Worm (Caenorhabditis elegans) whole organism, L3 larva: ENCODE measurements around the gene W06B4.1.

Experiments used
- R02D3.7 ChIP-seq: fragments of 150-350 bp; optimal IDR thresholded peaks from 2 replicates; lab custom pipeline; 2014; ENCODE audit warnings: missing biosample characterization, missing genetic modification characterization
- ZK546.5 ChIP-seq: sonication (generic microtip); optimal IDR thresholded peaks from 2 replicates; lab custom pipeline; 2017; ENCODE audit warnings: missing biosample characterization, missing genetic modification characterization
- ama-1 ChIP-seq: fragments of 150-350 bp; optimal IDR thresholded peaks from 2 replicates; lab custom pipeline; 2018
- ceh-16 ChIP-seq: sonication (generic microtip); optimal IDR thresholded peaks from 2 replicates; lab custom pipeline; 2017; ENCODE audit warnings: missing biosample characterization, missing genetic modification characterization
- ceh-28 ChIP-seq: fragments of 150-350 bp; optimal IDR thresholded peaks from 2 replicates; lab custom pipeline; 2014; ENCODE audit warnings: missing biosample characterization, missing genetic modification reagents, missing genetic modification characterization
- ceh-82 ChIP-seq: fragments of 150-350 bp; optimal IDR thresholded peaks from 2 replicates; lab custom pipeline; 2014; ENCODE audit warnings: missing biosample characterization, missing genetic modification characterization
- ceh-9 ChIP-seq: sonication (generic microtip); optimal IDR thresholded peaks from 2 replicates; lab custom pipeline; 2018; ENCODE audit warnings: missing biosample characterization, missing genetic modification characterization
- daf-12 ChIP-seq: fragments of 150-350 bp; optimal IDR thresholded peaks from 2 replicates; lab custom pipeline; 2014; ENCODE audit warnings: missing biosample characterization, missing genetic modification reagents, missing genetic modification characterization
- egl-5 ChIP-seq: fragments of 150-350 bp; optimal IDR thresholded peaks from 2 replicates; lab custom pipeline; 2017; ENCODE audit warnings: missing biosample characterization, missing genetic modification reagents, missing genetic modification characterization, inconsistent platforms
- elt-1 ChIP-seq: fragments of 150-350 bp; optimal IDR thresholded peaks from 2 replicates; lab custom pipeline; 2014; ENCODE audit warnings: missing biosample characterization, missing genetic modification characterization
- elt-3 ChIP-seq, 3 experiments: fragments of 150-350 bp in 1 of 3; sonication (generic microtip) in 2 of 3; optimal IDR thresholded peaks; 2 replicates in 2 of 3; 4 replicates in 1 of 3; lab custom pipeline; 2014 to 2017; ENCODE audit warnings: missing biosample characterization in 3 of 3, missing genetic modification characterization in 3 of 3
- eor-1 ChIP-seq, 2 experiments: fragments of 150-350 bp; optimal IDR thresholded peaks; 2 replicates each; lab custom pipeline; 2014 to 2018; ENCODE audit warnings: missing biosample characterization in 2 of 2, missing genetic modification characterization in 2 of 2
- fkh-2 ChIP-seq: fragments of 150-350 bp; optimal IDR thresholded peaks from 2 replicates; lab custom pipeline; 2014; ENCODE audit warnings: missing biosample characterization, missing genetic modification reagents, missing genetic modification characterization
- fos-1 ChIP-seq: fragments of 150-350 bp; optimal IDR thresholded peaks from 2 replicates; lab custom pipeline; 2014; ENCODE audit warnings: missing biosample characterization, missing genetic modification characterization
- hmg-11 ChIP-seq: sonication (generic microtip); optimal IDR thresholded peaks from 2 replicates; lab custom pipeline; 2016; ENCODE audit warnings: missing genetic modification characterization, missing compliant biosample characterization
- lin-15B ChIP-seq: fragments of 150-350 bp; optimal IDR thresholded peaks from 2 replicates; lab custom pipeline; 2014; ENCODE audit warnings: missing biosample characterization, missing genetic modification characterization
- mdl-1 ChIP-seq: fragments of 150-350 bp; optimal IDR thresholded peaks from 2 replicates; lab custom pipeline; 2014; ENCODE audit warnings: missing biosample characterization, missing genetic modification characterization
- mml-1 ChIP-seq: fragments of 150-350 bp; sonication (generic microtip); optimal IDR thresholded peaks from 3 replicates; lab custom pipeline; 2014; ENCODE audit warnings: missing biosample characterization, missing genetic modification characterization
- nfya-1 ChIP-seq: sonication (generic microtip); optimal IDR thresholded peaks from 2 replicates; lab custom pipeline; 2017; ENCODE audit warnings: missing genetic modification characterization, mild to moderate bottlenecking, missing compliant biosample characterization, antibody characterized with exemption, moderate library complexity; ENCODE audit not compliant: insufficient read depth
- nhr-12 ChIP-seq: fragments of 150-350 bp; optimal IDR thresholded peaks from 2 replicates; lab custom pipeline; 2014; ENCODE audit warnings: missing biosample characterization, missing genetic modification characterization
- nhr-23 ChIP-seq: fragments of 150-350 bp; optimal IDR thresholded peaks from 2 replicates; lab custom pipeline; 2014; ENCODE audit warnings: missing biosample characterization, missing genetic modification reagents, missing genetic modification characterization
- nhr-25 ChIP-seq: sonication (generic microtip); optimal IDR thresholded peaks from 2 replicates; lab custom pipeline; 2017; ENCODE audit warnings: missing biosample characterization, missing genetic modification characterization
- nhr-28 ChIP-seq: fragments of 150-350 bp; optimal IDR thresholded peaks from 2 replicates; lab custom pipeline; 2014; ENCODE audit warnings: missing biosample characterization, missing genetic modification characterization
- nhr-76 ChIP-seq: fragments of 150-350 bp; sonication (generic microtip); optimal IDR thresholded peaks from 5 replicates; lab custom pipeline; 2014; ENCODE audit warnings: missing biosample characterization, missing genetic modification characterization
- nhr-77 ChIP-seq: fragments of 150-350 bp; optimal IDR thresholded peaks from 2 replicates; lab custom pipeline; 2014; ENCODE audit warnings: missing biosample characterization, missing genetic modification characterization
- pha-4 ChIP-seq: fragments of 150-350 bp; optimal IDR thresholded peaks from 2 replicates; lab custom pipeline; 2014; ENCODE audit warnings: missing biosample characterization, missing genetic modification reagents, missing genetic modification characterization
- pqm-1 ChIP-seq: fragments of 150-350 bp; optimal IDR thresholded peaks from 2 replicates; lab custom pipeline; 2017; ENCODE audit warnings: missing biosample characterization, missing genetic modification characterization, inconsistent platforms
- sea-2 ChIP-seq: fragments of 150-350 bp; sonication (generic microtip); optimal IDR thresholded peaks from 4 replicates; lab custom pipeline; 2014; ENCODE audit warnings: missing biosample characterization, missing genetic modification reagents, missing genetic modification characterization
- skn-1 ChIP-seq: fragments of 150-350 bp; optimal IDR thresholded peaks from 2 replicates; lab custom pipeline; 2014; ENCODE audit warnings: missing biosample characterization, missing genetic modification characterization
- tbx-2 ChIP-seq: sonication (generic microtip); optimal IDR thresholded peaks from 2 replicates; lab custom pipeline; 2016; ENCODE audit warnings: mild to moderate bottlenecking, missing genetic modification characterization, missing compliant biosample characterization
- unc-39 ChIP-seq: sonication (generic microtip); optimal IDR thresholded peaks from 4 replicates; lab custom pipeline; 2017; ENCODE audit warnings: missing biosample characterization, missing genetic modification characterization
- zag-1 ChIP-seq: fragments of 150-350 bp; optimal IDR thresholded peaks from 2 replicates; lab custom pipeline; 2014; ENCODE audit warnings: missing biosample characterization, missing genetic modification characterization
- ztf-11 ChIP-seq: fragments of 150-350 bp; optimal IDR thresholded peaks from 2 replicates; lab custom pipeline; 2014; ENCODE audit warnings: missing biosample characterization, missing genetic modification characterization
- ztf-4 ChIP-seq: fragments of 150-350 bp; optimal IDR thresholded peaks from 2 replicates; lab custom pipeline; 2014; ENCODE audit warnings: missing biosample characterization, missing genetic modification characterization

W06B4.1 gene

DNA sequence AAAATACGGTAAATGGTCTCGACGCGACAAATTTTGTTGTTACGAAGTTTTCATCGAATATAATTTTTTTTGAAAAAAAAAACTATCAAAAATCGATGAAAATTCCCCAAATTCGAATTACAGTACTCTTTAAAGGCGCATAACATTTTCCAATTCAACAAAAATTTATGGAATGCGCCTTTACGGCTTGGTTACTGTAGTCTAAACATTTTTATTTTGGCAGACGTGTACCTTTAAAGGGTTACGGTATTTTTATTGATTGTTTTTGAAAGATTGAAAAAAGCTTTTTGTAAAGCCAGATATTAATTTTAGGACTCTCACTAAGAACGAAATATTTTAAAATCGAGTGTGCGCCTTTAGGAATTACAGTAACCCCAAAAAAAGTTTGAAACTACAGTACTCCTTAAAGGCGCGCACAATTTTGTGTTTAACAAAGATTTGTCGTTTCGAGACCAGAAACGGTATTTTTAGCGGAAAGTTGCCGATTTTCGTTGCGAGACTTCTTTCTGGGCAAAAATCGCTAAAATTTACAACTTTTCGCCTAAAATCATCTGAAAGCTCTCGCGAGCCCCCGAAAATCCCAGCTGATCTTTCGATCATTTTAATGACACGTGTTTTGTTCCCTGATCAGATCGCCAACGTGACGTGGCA, 2.7 kb downstream of the W06B4.1 start:
- TF ChIP-seq ztf-11 (tag; lab: Kevin White, UChicago) (no peak), tbx-2 (tag; lab: Kevin White, UChicago) (no peak), pqm-1 (tag; lab: Kevin White, UChicago) (no peak), R02D3.7 (tag; lab: Kevin White, UChicago) (no peak), elt-1 (no peak), egl-5 (tag; lab: Kevin White, UChicago) (no peak), zag-1 (tag; lab: Kevin White, UChicago) (no peak), hmg-11 (tag; lab: Kevin White, UChicago) (no peak), ceh-28 (tag; lab: Kevin White, UChicago) (no peak), nhr-76 (tag; lab: Kevin White, UChicago) (no peak)

- TF ChIP-seq ceh-9 (tag; lab: Kevin White, UChicago) (no peak), ceh-82 (tag; lab: Kevin White, UChicago) (no peak), skn-1 (tag; lab: Kevin White, UChicago) (no peak), ceh-16 (no peak), ZK546.5 (tag; lab: Kevin White, UChicago) (no peak), nhr-12 (no peak), eor-1 (tag; optimal IDR thresholded peaks at IDR 0.05; lab: Kevin White, UChicago) (no peak), R02D3.7 (tag; lab: Kevin White, UChicago) (no peak), ceh-28 (tag; lab: Kevin White, UChicago) (no peak), tbx-2 (tag; lab: Kevin White, UChicago) (no peak), ztf-4 (no peak)
- TF ChIP-seq, all 47 proteins: peak for 0
Measured at ce11 chrII:4478303-4478702, 6.9 kb downstream of the W06B4.1 start, which contains the start of gene T05C1.1. Gene T05C1.1 (plus strand): TSS chrII:4478603.

DNA sequence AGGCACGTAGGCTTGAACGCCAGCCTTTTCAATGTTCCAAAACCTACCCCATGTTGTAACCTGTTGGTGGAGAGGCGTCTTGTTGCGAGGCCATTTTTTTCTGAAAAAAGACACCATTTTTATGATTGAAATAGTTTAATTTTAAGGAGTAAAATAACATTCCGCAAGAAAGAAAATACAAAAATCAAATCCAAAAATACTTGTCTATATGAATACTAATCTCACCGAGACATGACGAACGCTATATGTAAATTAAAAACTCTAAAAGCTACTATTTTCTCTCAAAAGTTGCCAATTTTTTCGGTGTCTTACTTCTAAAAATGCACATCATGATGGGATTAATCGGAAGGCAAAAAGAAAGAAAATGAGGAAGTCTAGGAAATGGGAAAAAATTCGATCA, 10.6 kb downstream of the W06B4.1 start, which contains the start of gene T05C1.2:
TSS of gene T05C1.2 (minus strand) at position 101 of the 400 bp plus-strand sequence.
- TF ChIP-seq skn-1 (tag; lab: Kevin White, UChicago) (no peak), daf-12 (no peak), lin-15B (tag; lab: Kevin White, UChicago) (no peak), ztf-4 (no peak), nhr-28 (tag; lab: Kevin White, UChicago) (no peak), sea-2 (GFP tag; lab: Kevin White, UChicago) (no peak), ceh-28 (tag; lab: Kevin White, UChicago) (no peak)
- TF ChIP-seq, all 47 proteins: peak for 0

ce11 chrII:4489288-4489687, 17.9 kb downstream of the W06B4.1 start, which contains the start of gene T05C1.3:
Gene T05C1.3 (minus strand): TSS chrII:4489388.
- TF ChIP-seq fos-1 (tag; lab: Kevin White, UChicago) (no peak), mml-1 (no peak), nhr-77 (tag; lab: Kevin White, UChicago) (no peak), elt-1 (no peak), ceh-16 (no peak), daf-12 (no peak), sea-2 (GFP tag; lab: Kevin White, UChicago) (no peak), fkh-2 (tag; lab: Kevin White, UChicago) (no peak), ama-1 (lab: Kevin White, UChicago) (no peak), pha-4 (tag; lab: Kevin White, UChicago) (no peak), mdl-1 (tag; lab: Kevin White, UChicago) (no peak), eor-1 (tag; optimal IDR thresholded peaks at IDR 0.05; lab: Kevin White, UChicago) (no peak), egl-5 (tag; lab: Kevin White, UChicago) (no peak), nhr-25 (tag; lab: Kevin White, UChicago) (no peak), ztf-4 (no peak)

DNA sequence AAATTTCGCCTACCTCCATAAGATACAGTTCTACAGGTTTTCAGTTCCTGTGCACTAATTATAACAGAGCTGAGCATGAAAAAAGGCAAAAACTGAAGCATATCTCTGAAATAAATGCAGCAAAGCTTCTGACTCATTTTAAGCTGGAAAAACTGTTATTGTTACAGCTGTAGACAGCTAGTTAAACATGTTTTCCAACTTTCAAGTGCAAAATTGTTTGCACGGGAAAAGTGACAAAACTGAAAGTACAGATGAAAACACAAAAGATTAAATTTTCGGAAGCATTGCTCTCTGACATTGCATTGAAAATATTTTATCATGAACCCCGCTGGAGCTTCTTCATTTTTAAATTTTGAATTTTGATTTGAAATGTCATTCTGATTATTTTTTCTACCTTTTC, 19.3 kb downstream of the W06B4.1 start, which contains the start of gene T05C1.5:
TSS of gene T05C1.5 (minus strand) at position 101 of the 400 bp plus-strand sequence.
- TF ChIP-seq nfya-1 (no peak), ceh-28 (tag; lab: Kevin White, UChicago) (no peak), elt-1 (no peak), ceh-16 (no peak), nhr-25 (tag; lab: Kevin White, UChicago) (no peak), unc-39 (tag; lab: Kevin White, UChicago) (no peak), fos-1 (tag; lab: Kevin White, UChicago) (no peak), nhr-77 (tag; lab: Kevin White, UChicago) (no peak), nhr-23 (tag; lab: Kevin White, UChicago) (no peak), nhr-28 (tag; lab: Kevin White, UChicago) (no peak), eor-1 (tag; optimal IDR thresholded peaks at IDR 0.05; lab: Kevin White, UChicago) (no peak), pha-4 (tag; lab: Kevin White, UChicago) (no peak), elt-3 (tag; optimal IDR thresholded peaks at IDR 0.05; lab: Kevin White, UChicago) (no peak), nhr-12 (no peak), mml-1 (no peak), ZK546.5 (tag; lab: Kevin White, UChicago) (no peak), tbx-2 (tag; lab: Kevin White, UChicago) (no peak), ceh-82 (tag; lab: Kevin White, UChicago) (no peak)
